Fruit fly (Drosophila melanogaster): ENCODE data around the gene hdly.
A peak's percentile ranks its signal among the peaks of the same experiment; 100 is the strongest.

The hdly gene

dm6 chr3R:20914103-20914502 lies at the start of gene hdly:
hdly (plus strand) TSS chr3R:20914296.
- TF ChIP-seq CG17801 (GFP tag; optimal IDR thresholded peaks at IDR 0.05; ENCODE audit: partially characterized antibody) = peak; percentile 96

dm6 chr3R:20866204-20866603 lies 47.9 kb upstream of the hdly start, which contains the start of gene KaiR1D:
KaiR1D (minus strand) TSS chr3R:20866231.
- TF ChIP-seq CG17801 (GFP tag; optimal IDR thresholded peaks at IDR 0.05; ENCODE audit: partially characterized antibody) = no peak

- TF ChIP-seq CG17801 (GFP tag; optimal IDR thresholded peaks at IDR 0.05; ENCODE audit: partially characterized antibody) = no peak
Measured at dm6 chr3R:20870736-20871135, 43.4 kb upstream of the hdly start, which contains the start of gene TotA. TotA (plus strand) TSS chr3R:20871036.

dm6 chr3R:20872688-20873087 lies 41.4 kb upstream of the hdly start, which contains the start of gene TotC:
TotC (plus strand) TSS chr3R:20872988.
- no peak for TF ChIP-seq CG17801 (GFP tag; optimal IDR thresholded peaks at IDR 0.05; ENCODE audit: partially characterized antibody)

dm6 chr3R:20873638-20874037 lies 40.5 kb upstream of the hdly start, which contains the start of gene TotB:
TotB (plus strand) TSS chr3R:20873938.
- TF ChIP-seq CG17801 (GFP tag; optimal IDR thresholded peaks at IDR 0.05; ENCODE audit: partially characterized antibody) = no peak

dm6 chr3R:20876680-20877079 lies 37.4 kb upstream of the hdly start:
- no peak for TF ChIP-seq CG17801 (GFP tag; optimal IDR thresholded peaks at IDR 0.05; ENCODE audit: partially characterized antibody)

dm6 chr3R:20877436-20877835 lies 36.7 kb upstream of the hdly start, which contains the start of gene TotZ:
TotZ (plus strand) TSS chr3R:20877736.
- TF ChIP-seq CG17801 (GFP tag; optimal IDR thresholded peaks at IDR 0.05; ENCODE audit: partially characterized antibody) = no peak

- no peak for TF ChIP-seq CG17801 (GFP tag; optimal IDR thresholded peaks at IDR 0.05; ENCODE audit: partially characterized antibody)
Measured at dm6 chr3R:20890505-20890904, 23.6 kb upstream of the hdly start.

dm6 chr3R:20890920-20891319 lies 23.2 kb upstream of the hdly start:
- peak; percentile 38 for TF ChIP-seq CG17801 (GFP tag; optimal IDR thresholded peaks at IDR 0.05; ENCODE audit: partially characterized antibody)

dm6 chr3R:20891495-20891894 lies 22.6 kb upstream of the hdly start:
- no peak for TF ChIP-seq CG17801 (GFP tag; optimal IDR thresholded peaks at IDR 0.05; ENCODE audit: partially characterized antibody)

- no peak for TF ChIP-seq CG17801 (GFP tag; optimal IDR thresholded peaks at IDR 0.05; ENCODE audit: partially characterized antibody)
Measured at dm6 chr3R:20897128-20897527, 17.0 kb upstream of the hdly start, which contains the start of gene Ktl. Ktl (minus strand) TSS chr3R:20897320.

dm6 chr3R:20901656-20902055 lies 12.4 kb upstream of the hdly start, which contains the start of gene Grik:
Grik (plus strand) TSS chr3R:20901956.
- no peak for TF ChIP-seq CG17801 (GFP tag; optimal IDR thresholded peaks at IDR 0.05; ENCODE audit: partially characterized antibody)

dm6 chr3R:20905418-20905817 lies 8.7 kb upstream of the hdly start, which contains the start of gene TotX:
TotX (minus strand) TSS chr3R:20905518.
- no peak for TF ChIP-seq CG17801 (GFP tag; optimal IDR thresholded peaks at IDR 0.05; ENCODE audit: partially characterized antibody)

- TF ChIP-seq CG17801 (GFP tag; optimal IDR thresholded peaks at IDR 0.05; ENCODE audit: partially characterized antibody) = no peak
Measured at dm6 chr3R:20908641-20909040, 5.5 kb upstream of the hdly start.

- no peak for TF ChIP-seq CG17801 (GFP tag; optimal IDR thresholded peaks at IDR 0.05; ENCODE audit: partially characterized antibody)
Measured at dm6 chr3R:20912725-20913124, 1.4 kb upstream of the hdly start.

- no peak for TF ChIP-seq CG17801 (GFP tag; optimal IDR thresholded peaks at IDR 0.05; ENCODE audit: partially characterized antibody)
Measured at dm6 chr3R:20915828-20916227, 1.7 kb downstream of the hdly start.

- no peak for TF ChIP-seq CG17801 (GFP tag; optimal IDR thresholded peaks at IDR 0.05; ENCODE audit: partially characterized antibody)
Measured at dm6 chr3R:20945463-20945862, 31.4 kb downstream of the hdly start, which contains the start of gene CG31191. CG31191 (minus strand) TSS chr3R:20945530.
